Fruit fly (Drosophila melanogaster) whole organism, wandering third instar larva: ENCODE measurements around the gene beta-Spec.
A peak's percentile ranks its signal among the peaks of the same experiment; 100 is the strongest.

ENCODE experiments used
- Abd-B ChIP-seq: fragments of >200 bp; optimal IDR thresholded peaks from 2 replicates; lab custom pipeline; 2017; ENCODE audit warnings: missing biosample characterization, missing genetic modification characterization
- CG9705 ChIP-seq: fragments of 200-800 bp; sonication (Bioruptor generic); optimal IDR thresholded peaks from 2 replicates; lab custom pipeline; 2018; ENCODE audit warnings: missing biosample characterization, mild to moderate bottlenecking, missing genetic modification characterization
- CrebA ChIP-seq: fragments of 200-800 bp; sonication (Bioruptor generic); optimal IDR thresholded peaks from 2 replicates; lab custom pipeline; 2016; ENCODE audit warnings: missing biosample characterization, mild to moderate bottlenecking, missing genetic modification characterization, borderline replicate concordance
- Dif ChIP-seq: fragments of 200-275, 200-300 bp; sonication (Bioruptor generic); optimal IDR thresholded peaks from 2 replicates; lab custom pipeline; 2018; ENCODE audit warnings: missing biosample characterization, missing genetic modification characterization; ENCODE audit not compliant: partially characterized antibody
- Hr78 ChIP-seq: fragments of >200 bp; optimal IDR thresholded peaks from 2 replicates; lab custom pipeline; 2017; ENCODE audit warnings: missing biosample characterization, missing genetic modification characterization
- Hr83 ChIP-seq: fragments of 200-300 bp; sonication (Bioruptor generic); optimal IDR thresholded peaks from 2 replicates; lab custom pipeline; 2016; ENCODE audit warnings: missing biosample characterization, mild to moderate bottlenecking, missing genetic modification characterization, moderate library complexity; ENCODE audit not compliant: poor library complexity, severe bottlenecking
- Mio ChIP-seq: sonication (Bioruptor generic); optimal IDR thresholded peaks from 2 replicates; lab custom pipeline; 2016; ENCODE audit warnings: missing biosample characterization, missing genetic modification characterization
- Myc ChIP-seq: fragments of >200 bp; optimal IDR thresholded peaks from 2 replicates; lab custom pipeline; 2017
- N ChIP-seq: fragments of >200 bp; optimal IDR thresholded peaks from 2 replicates; lab custom pipeline; 2018; ENCODE audit warnings: missing biosample characterization, missing external identifiers, missing genetic modification characterization
- OdsH ChIP-seq: fragments of 200-800 bp; sonication (Bioruptor generic); optimal IDR thresholded peaks from 2 replicates; lab custom pipeline; 2016; ENCODE audit warnings: missing biosample characterization, mild to moderate bottlenecking, missing genetic modification characterization
- Rel ChIP-seq, 2 experiments: fragments of 200-800 bp; sonication (Bioruptor generic) in 1 of 2; optimal IDR thresholded peaks; 2 replicates in 1 of 2; 3 replicates in 1 of 2; lab custom pipeline; 2016 to 2019; ENCODE audit warnings: mild to moderate bottlenecking in 2 of 2, missing biosample characterization in 2 of 2, missing genetic modification characterization in 2 of 2, moderate library complexity in 1 of 2
- Sp1 ChIP-seq: fragments of 200-800 bp; sonication (Bioruptor generic); optimal IDR thresholded peaks from 3 replicates; lab custom pipeline; 2019; ENCODE audit warnings: missing biosample characterization, mild to moderate bottlenecking, missing genetic modification characterization, moderate library complexity
- br ChIP-seq: fragments of 200-800 bp; sonication (Bioruptor generic); optimal IDR thresholded peaks from 2 replicates; lab custom pipeline; 2016; ENCODE audit warnings: missing biosample characterization, missing genetic modification characterization
- brk ChIP-seq: fragments of 200-800 bp; sonication (Bioruptor generic); optimal IDR thresholded peaks from 2 replicates; lab custom pipeline; 2016; ENCODE audit warnings: missing biosample characterization, mild to moderate bottlenecking, missing genetic modification characterization
- dl ChIP-seq, 2 experiments: fragments of 175-275, 200-275 bp in 1 of 2; fragments of 200-275 bp in 1 of 2; sonication (Bioruptor generic); optimal IDR thresholded peaks; lab custom pipeline; 2018; ENCODE audit warnings: mild to moderate bottlenecking in 2 of 2, missing biosample characterization in 2 of 2, missing genetic modification characterization in 2 of 2, moderate library complexity in 2 of 2; ENCODE audit not compliant: partially characterized antibody in 2 of 2, insufficient read depth in 1 of 2
- dsf ChIP-seq: sonication (Bioruptor generic); optimal IDR thresholded peaks from 2 replicates; lab custom pipeline; 2016; ENCODE audit warnings: missing biosample characterization, missing genetic modification characterization, borderline replicate concordance
- foxo ChIP-seq, 2 experiments: fragments of 200-800 bp; sonication (Bioruptor generic); optimal IDR thresholded peaks; 2 replicates in 1 of 2; 3 replicates in 1 of 2; lab custom pipeline; 2016 to 2017; ENCODE audit warnings: missing biosample characterization in 2 of 2, missing genetic modification characterization in 2 of 2
- fru ChIP-seq: fragments of 200-800 bp; sonication (Bioruptor generic); optimal IDR thresholded peaks from 3 replicates; lab custom pipeline; 2016; ENCODE audit warnings: missing biosample characterization, mild to moderate bottlenecking, missing genetic modification characterization
- h ChIP-seq: fragments of 200-800 bp; sonication (Bioruptor generic); optimal IDR thresholded peaks from 3 replicates; lab custom pipeline; 2016; ENCODE audit warnings: missing biosample characterization, mild to moderate bottlenecking, missing genetic modification characterization
- jim ChIP-seq: fragments of 175-275, 200-325 bp; sonication (Bioruptor generic); optimal IDR thresholded peaks from 2 replicates; lab custom pipeline; 2016; ENCODE audit warnings: missing biosample characterization, mild to moderate bottlenecking, missing genetic modification characterization
- lola ChIP-seq: fragments of >200 bp; optimal IDR thresholded peaks from 2 replicates; lab custom pipeline; 2017; ENCODE audit warnings: missing biosample characterization, missing genetic modification characterization
- pan ChIP-seq: fragments of >200 bp; optimal IDR thresholded peaks from 2 replicates; lab custom pipeline; 2017
- psq ChIP-seq: fragments of 200-800 bp; sonication (Bioruptor generic); optimal IDR thresholded peaks from 3 replicates; lab custom pipeline; 2017; ENCODE audit warnings: missing biosample characterization, mild to moderate bottlenecking, missing genetic modification characterization, moderate library complexity
- rgr ChIP-seq: fragments of 200-800 bp; sonication (Bioruptor generic); optimal IDR thresholded peaks from 3 replicates; lab custom pipeline; 2016; ENCODE audit warnings: missing biosample characterization, mild to moderate bottlenecking, missing genetic modification characterization
- sv ChIP-seq: fragments of 200-800 bp; sonication (Bioruptor generic); optimal IDR thresholded peaks from 3 replicates; lab custom pipeline; 2016; ENCODE audit warnings: missing biosample characterization, missing genetic modification characterization
- tai ChIP-seq: sonication (Bioruptor generic); optimal IDR thresholded peaks from 2 replicates; lab custom pipeline; 2016; ENCODE audit warnings: missing biosample characterization, missing genetic modification characterization
- usp ChIP-seq: fragments of >200 bp; optimal IDR thresholded peaks from 2 replicates; lab custom pipeline; 2017; ENCODE audit warnings: missing biosample characterization, missing genetic modification characterization
- woc ChIP-seq: sonication (Bioruptor generic); optimal IDR thresholded peaks from 2 replicates; lab custom pipeline; 2016; ENCODE audit warnings: missing biosample characterization, mild to moderate bottlenecking, missing genetic modification characterization

beta-Spec gene

dm6 chrX:17708843-17709242, 51.7 kb downstream of the beta-Spec start:
- TF ChIP-seq Mio (GFP tag; lab: Kevin White, UChicago): no peak
- no peak for TF ChIP-seq sv (GFP tag; lab: Kevin White, UChicago)
- TF ChIP-seq pan (lab: Kevin White, UChicago): no peak
- no peak for TF ChIP-seq CG9705 (GFP tag; lab: Kevin White, UChicago)
- TF ChIP-seq tai (GFP tag; lab: Kevin White, UChicago): no peak
- no peak for TF ChIP-seq dl (GFP tag; optimal IDR thresholded peaks at IDR 0.05; lab: Kevin White, UChicago; ENCODE audit: insufficient read depth in 1 of 2, partially characterized antibody in 2 of 2)
- no peak for TF ChIP-seq rgr
- TF ChIP-seq foxo (GFP tag; optimal IDR thresholded peaks at IDR 0.05; lab: Kevin White, UChicago): no peak
- TF ChIP-seq br: no peak
- TF ChIP-seq Abd-B (GFP tag; lab: Kevin White, UChicago): no peak
- no peak for TF ChIP-seq Hr83 (GFP tag; lab: Kevin White, UChicago)
- TF ChIP-seq OdsH (GFP tag; lab: Kevin White, UChicago): no peak

dm6 chrX:17709546-17710272, 52.5 kb downstream of the beta-Spec start, which contains the start of the genes CG8173 and raskol:
Gene CG8173, minus strand, starts transcription at chrX:17709653.
Gene raskol, plus strand, starts transcription at chrX:17710144.
- TF ChIP-seq Sp1 (GFP tag; lab: Kevin White, UChicago): peak; percentile 44
- no peak for TF ChIP-seq lola (GFP tag; lab: Kevin White, UChicago)
- peak; percentile 67 for TF ChIP-seq Dif
- peak; percentile 54 for TF ChIP-seq Myc (lab: Kevin White, UChicago)
- TF ChIP-seq Hr83 (GFP tag; lab: Kevin White, UChicago): peak; percentile 11
- TF ChIP-seq rgr: peak; percentile 14
- TF ChIP-seq jim: peak; percentile 83
- TF ChIP-seq Rel (GFP tag; optimal IDR thresholded peaks at IDR 0.05; lab: Kevin White, UChicago): no peak
- peak; percentile 53 for TF ChIP-seq Rel (tag; optimal IDR thresholded peaks at IDR 0.05; lab: Kevin White, UChicago)
- TF ChIP-seq psq (GFP tag; lab: Kevin White, UChicago): peak; percentile 100
- TF ChIP-seq h: peak; percentile 6
- TF ChIP-seq CrebA (GFP tag; lab: Kevin White, UChicago): no peak
- TF ChIP-seq dl (GFP tag; optimal IDR thresholded peaks at IDR 0.05; lab: Kevin White, UChicago; ENCODE audit: insufficient read depth in 1 of 2, partially characterized antibody in 2 of 2): peak in 1 of 2 experiments; percentile 19
- no peak for TF ChIP-seq pan (lab: Kevin White, UChicago)
- TF ChIP-seq fru (GFP tag; lab: Kevin White, UChicago): no peak
- TF ChIP-seq OdsH (GFP tag; lab: Kevin White, UChicago): no peak

dm6 chrX:17710273-17711085, 53.3 kb downstream of the beta-Spec start:
- no peak for TF ChIP-seq Hr78 (GFP tag; lab: Kevin White, UChicago)
- TF ChIP-seq dl (GFP tag; optimal IDR thresholded peaks at IDR 0.05; lab: Kevin White, UChicago; ENCODE audit: insufficient read depth in 1 of 2, partially characterized antibody in 2 of 2): peak; percentile 24 to 73
- peak; percentile 55 for TF ChIP-seq psq (GFP tag; lab: Kevin White, UChicago)
- TF ChIP-seq Dif: peak; percentile 79
- no peak for TF ChIP-seq Rel (GFP tag; optimal IDR thresholded peaks at IDR 0.05; lab: Kevin White, UChicago)
- TF ChIP-seq Rel (tag; optimal IDR thresholded peaks at IDR 0.05; lab: Kevin White, UChicago): peak; percentile 65
- no peak for TF ChIP-seq usp

- no peak for TF ChIP-seq woc
- TF ChIP-seq CrebA (GFP tag; lab: Kevin White, UChicago): no peak
- TF ChIP-seq Abd-B (GFP tag; lab: Kevin White, UChicago): no peak
- TF ChIP-seq Myc (lab: Kevin White, UChicago): no peak
- no peak for TF ChIP-seq brk
- no peak for TF ChIP-seq N
- TF ChIP-seq dl (GFP tag; optimal IDR thresholded peaks at IDR 0.05; lab: Kevin White, UChicago; ENCODE audit: insufficient read depth in 1 of 2, partially characterized antibody in 2 of 2): no peak
Observed at dm6 chrX:17711916-17712315, 54.7 kb downstream of the beta-Spec start.

- no peak for TF ChIP-seq dsf (GFP tag; lab: Kevin White, UChicago)
- no peak for TF ChIP-seq sv (GFP tag; lab: Kevin White, UChicago)
- no peak for TF ChIP-seq CrebA (GFP tag; lab: Kevin White, UChicago)
Observed at dm6 chrX:17712466-17712865, 55.3 kb downstream of the beta-Spec start.
